Worm (Caenorhabditis elegans) whole organism, L1 larva: ENCODE data around the gene dcar-1.

Experiments
- C04F5.9 ChIP-seq: sonication (generic microtip); optimal IDR thresholded peaks from 2 replicates; lab custom pipeline; 2016; ENCODE audit warnings: missing genetic modification characterization, missing compliant biosample characterization
- C16A3.4 ChIP-seq: fragments of 150-350 bp; optimal IDR thresholded peaks from 2 replicates; lab custom pipeline; 2014; ENCODE audit warnings: missing biosample characterization, missing genetic modification characterization
- C34B4.2 ChIP-seq: sonication (generic microtip); optimal IDR thresholded peaks from 2 replicates; lab custom pipeline; 2017; ENCODE audit warnings: mild to moderate bottlenecking, missing genetic modification characterization, missing compliant biosample characterization
- Y116A8C.19 ChIP-seq: sonication (generic microtip); optimal IDR thresholded peaks from 2 replicates; lab custom pipeline; 2016; ENCODE audit warnings: missing compliant biosample characterization, missing genetic modification characterization, borderline replicate concordance
- ama-1 ChIP-seq: fragments of 150-350 bp; optimal IDR thresholded peaks from 2 replicates; lab custom pipeline; 2014
- blmp-1 ChIP-seq: fragments of 150-350 bp; optimal IDR thresholded peaks from 2 replicates; lab custom pipeline; 2014; ENCODE audit warnings: missing biosample characterization, missing genetic modification characterization
- ceh-63 ChIP-seq: fragments of 200-800 bp; sonication (Bioruptor generic); optimal IDR thresholded peaks from 2 replicates; lab custom pipeline; 2018; ENCODE audit warnings: mild to moderate bottlenecking, missing genetic modification characterization, missing compliant biosample characterization
- ceh-8 ChIP-seq: fragments of 200-800 bp; sonication (Bioruptor generic); optimal IDR thresholded peaks from 2 replicates; lab custom pipeline; 2018; ENCODE audit warnings: mild to moderate bottlenecking, missing genetic modification characterization, moderate library complexity, missing compliant biosample characterization
- ceh-82 ChIP-seq, 3 experiments: fragments of 150-350 bp in 1 of 3; sonication (generic microtip) in 2 of 3; optimal IDR thresholded peaks; 2 replicates each; lab custom pipeline; 2014 to 2017; ENCODE audit warnings: missing biosample characterization in 3 of 3, missing genetic modification characterization in 3 of 3
- ceh-88 ChIP-seq: fragments of 200-800 bp; sonication (Bioruptor generic); IDR thresholded peaks from 2 replicates; pipeline ENCODE4 v1.3.6; 2022; ENCODE audit warnings: missing genetic modification characterization, missing compliant biosample characterization
- ces-1 ChIP-seq: fragments of 150-350 bp; optimal IDR thresholded peaks from 2 replicates; lab custom pipeline; 2014; ENCODE audit warnings: missing biosample characterization, missing genetic modification reagents, missing genetic modification characterization
- dpl-1 ChIP-seq, 3 experiments: fragments of 150-350 bp in 2 of 3; sonication (generic microtip) in 1 of 3; optimal IDR thresholded peaks; 2 replicates each; lab custom pipeline; 2014 to 2017; ENCODE audit warnings: missing biosample characterization in 3 of 3, missing genetic modification characterization in 3 of 3, missing genetic modification reagents in 3 of 3
- efl-1 ChIP-seq, 4 experiments: fragments of 150-350 bp; optimal IDR thresholded peaks in 3 of 4; peaks in 1 of 4; 1 replicate in 1 of 4; 2 replicates in 3 of 4; lab custom pipeline; 2014; ENCODE audit warnings: missing biosample characterization in 2 of 4, missing genetic modification characterization in 2 of 4, missing genetic modification reagents in 2 of 4
- egl-13 ChIP-seq: sonication (generic microtip); optimal IDR thresholded peaks from 2 replicates; lab custom pipeline; 2016; ENCODE audit warnings: missing genotype, missing genetic modification reagents, missing genetic modification characterization, missing compliant biosample characterization
- egl-27 ChIP-seq, 2 experiments: fragments of 150-350 bp in 1 of 2; sonication (generic microtip); optimal IDR thresholded peaks; 3 replicates each; lab custom pipeline; 2017 to 2018; ENCODE audit warnings: missing biosample characterization in 2 of 2, missing genetic modification characterization in 2 of 2, missing genetic modification reagents in 2 of 2
- fkh-10 ChIP-seq: sonication (generic microtip); optimal IDR thresholded peaks from 2 replicates; lab custom pipeline; 2017; ENCODE audit warnings: missing biosample characterization, missing genetic modification reagents, missing genetic modification characterization
- fkh-8 ChIP-seq: sonication (generic microtip); optimal IDR thresholded peaks from 2 replicates; lab custom pipeline; 2016; ENCODE audit warnings: mild to moderate bottlenecking, missing genetic modification characterization, missing compliant biosample characterization
- fos-1 ChIP-seq: fragments of 150-350 bp; optimal IDR thresholded peaks from 2 replicates; lab custom pipeline; 2014; ENCODE audit warnings: missing biosample characterization, missing genetic modification characterization
- grh-1 ChIP-seq: fragments of 200-800 bp; sonication (Bioruptor generic); IDR thresholded peaks from 2 replicates; pipeline ENCODE4 v1.3.6; 2022; ENCODE audit warnings: missing genetic modification reagents, missing genetic modification characterization, missing compliant biosample characterization
- hlh-17 ChIP-seq: fragments of 200-800 bp; sonication (Bioruptor generic); optimal IDR thresholded peaks from 2 replicates; lab custom pipeline; 2018; ENCODE audit warnings: missing genetic modification characterization, mild to moderate bottlenecking, missing compliant biosample characterization, moderate library complexity, borderline replicate concordance
- hlh-4 ChIP-seq: sonication (generic microtip); optimal IDR thresholded peaks from 2 replicates; lab custom pipeline; 2016; ENCODE audit warnings: mild to moderate bottlenecking, missing genetic modification characterization, missing compliant biosample characterization
- hpl-2 ChIP-seq: fragments of 150-350 bp; optimal IDR thresholded peaks from 2 replicates; lab custom pipeline; 2014; ENCODE audit warnings: missing biosample characterization, missing genetic modification reagents, missing genetic modification characterization
- isw-1 ChIP-seq: fragments of 200-800 bp; sonication (Bioruptor generic); IDR thresholded peaks from 2 replicates; pipeline ENCODE4 v1.3.6; 2022; ENCODE audit warnings: missing genetic modification characterization, missing compliant biosample characterization
- lin-13 ChIP-seq: fragments of 150-350 bp; optimal IDR thresholded peaks from 2 replicates; lab custom pipeline; 2014; ENCODE audit warnings: missing biosample characterization, missing genetic modification reagents, missing genetic modification characterization
- lin-14 ChIP-seq: fragments of 200-800 bp; sonication (Bioruptor generic); optimal IDR thresholded peaks from 2 replicates; lab custom pipeline; 2018; ENCODE audit warnings: mild to moderate bottlenecking, missing genetic modification characterization, moderate library complexity, missing compliant biosample characterization
- lin-39 ChIP-seq: fragments of 150-350 bp; optimal IDR thresholded peaks from 2 replicates; lab custom pipeline; 2014; ENCODE audit warnings: missing biosample characterization, missing genetic modification reagents, missing genetic modification characterization
- lir-3 ChIP-seq: sonication (generic microtip); optimal IDR thresholded peaks from 2 replicates; lab custom pipeline; 2016; ENCODE audit warnings: mild to moderate bottlenecking, missing genetic modification characterization, moderate library complexity, missing compliant biosample characterization; ENCODE audit not compliant: poor library complexity
- mdl-1 ChIP-seq, 2 experiments: fragments of 150-350 bp; optimal IDR thresholded peaks; 2 replicates each; lab custom pipeline; 2014 to 2017; ENCODE audit warnings: missing biosample characterization in 2 of 2, missing genetic modification characterization in 2 of 2, inconsistent platforms in 1 of 2
- mep-1 ChIP-seq: fragments of 150-350 bp; optimal IDR thresholded peaks from 2 replicates; lab custom pipeline; 2014; ENCODE audit warnings: missing biosample characterization, missing genetic modification characterization
- nhr-19 ChIP-seq: fragments of 200-800 bp; sonication (Bioruptor generic); conservative IDR thresholded peaks from 2 replicates; pipeline ENCODE4 v1.3.6; 2022; ENCODE audit warnings: missing genetic modification characterization, missing compliant biosample characterization
- nhr-28 ChIP-seq: fragments of 150-350 bp; optimal IDR thresholded peaks from 2 replicates; lab custom pipeline; 2014; ENCODE audit warnings: missing biosample characterization, missing genetic modification characterization
- nhr-47 ChIP-seq: sonication (generic microtip); optimal IDR thresholded peaks from 2 replicates; lab custom pipeline; 2016; ENCODE audit warnings: mild to moderate bottlenecking, missing genetic modification characterization, moderate library complexity, missing compliant biosample characterization
- nhr-71 ChIP-seq: sonication (generic microtip); optimal IDR thresholded peaks from 2 replicates; lab custom pipeline; 2016; ENCODE audit warnings: mild to moderate bottlenecking, missing genetic modification characterization, moderate library complexity, missing compliant biosample characterization
- nhr-84 ChIP-seq: sonication (generic microtip); optimal IDR thresholded peaks from 2 replicates; lab custom pipeline; 2017; ENCODE audit warnings: missing biosample characterization, missing genetic modification characterization
- pag-3 ChIP-seq: sonication (generic microtip); optimal IDR thresholded peaks from 2 replicates; lab custom pipeline; 2017; ENCODE audit warnings: missing genetic modification characterization, mild to moderate bottlenecking, missing compliant biosample characterization, antibody characterized with exemption, borderline replicate concordance; ENCODE audit not compliant: insufficient read depth
- pqm-1 ChIP-seq: sonication (generic microtip); optimal IDR thresholded peaks from 3 replicates; lab custom pipeline; 2017; ENCODE audit warnings: missing biosample characterization, missing genetic modification characterization
- rnt-1 ChIP-seq: sonication (generic microtip); optimal IDR thresholded peaks from 2 replicates; lab custom pipeline; 2016; ENCODE audit warnings: mild to moderate bottlenecking, missing genetic modification characterization, moderate library complexity, missing compliant biosample characterization
- skn-1 ChIP-seq: fragments of 150-350 bp; optimal IDR thresholded peaks from 2 replicates; lab custom pipeline; 2014; ENCODE audit warnings: missing biosample characterization, missing genetic modification characterization
- snpc-4 ChIP-seq: fragments of 150-350 bp; optimal IDR thresholded peaks from 2 replicates; lab custom pipeline; 2014; ENCODE audit warnings: missing biosample characterization, missing genetic modification characterization
- sptf-1 ChIP-seq: fragments of 150-350 bp; optimal IDR thresholded peaks from 2 replicates; lab custom pipeline; 2014; ENCODE audit warnings: missing biosample characterization, missing genetic modification characterization
- swsn-7 ChIP-seq: sonication (generic microtip); optimal IDR thresholded peaks from 2 replicates; lab custom pipeline; 2016; ENCODE audit warnings: missing genetic modification characterization, missing compliant biosample characterization
- tbx-2 ChIP-seq: sonication (generic microtip); optimal IDR thresholded peaks from 2 replicates; lab custom pipeline; 2016; ENCODE audit warnings: missing genetic modification characterization, missing compliant biosample characterization
- unc-130 ChIP-seq: fragments of 150-350 bp; optimal IDR thresholded peaks from 2 replicates; lab custom pipeline; 2017; ENCODE audit warnings: missing biosample characterization, missing genetic modification characterization, inconsistent platforms
- unc-62 ChIP-seq: fragments of 150-350 bp; optimal IDR thresholded peaks from 2 replicates; lab custom pipeline; 2014; ENCODE audit warnings: missing biosample characterization, missing genetic modification reagents, missing genetic modification characterization
- unc-86 ChIP-seq: sonication (generic microtip); optimal IDR thresholded peaks from 2 replicates; lab custom pipeline; 2016; ENCODE audit warnings: missing genetic modification characterization, missing compliant biosample characterization
- unc-98 ChIP-seq: fragments of 200-800 bp; sonication (Bioruptor generic); IDR thresholded peaks from 2 replicates; pipeline ENCODE4 v1.3.6; 2022; ENCODE audit warnings: missing genetic modification characterization, missing compliant biosample characterization
- vab-15 ChIP-seq: sonication (generic microtip); optimal IDR thresholded peaks from 2 replicates; lab custom pipeline; 2017; ENCODE audit warnings: missing genotype, mild to moderate bottlenecking, missing genetic modification characterization, missing compliant biosample characterization
- xbp-1 ChIP-seq: sonication (generic microtip); optimal IDR thresholded peaks from 2 replicates; lab custom pipeline; 2016; ENCODE audit warnings: missing genetic modification characterization, missing compliant biosample characterization
- zag-1 ChIP-seq: fragments of 150-350 bp; optimal IDR thresholded peaks from 2 replicates; lab custom pipeline; 2014; ENCODE audit warnings: missing biosample characterization, missing genetic modification characterization
- ztf-4 ChIP-seq: fragments of 150-350 bp; optimal IDR thresholded peaks from 2 replicates; lab custom pipeline; 2014; ENCODE audit warnings: missing biosample characterization, missing genetic modification characterization

dcar-1 gene

DNA sequence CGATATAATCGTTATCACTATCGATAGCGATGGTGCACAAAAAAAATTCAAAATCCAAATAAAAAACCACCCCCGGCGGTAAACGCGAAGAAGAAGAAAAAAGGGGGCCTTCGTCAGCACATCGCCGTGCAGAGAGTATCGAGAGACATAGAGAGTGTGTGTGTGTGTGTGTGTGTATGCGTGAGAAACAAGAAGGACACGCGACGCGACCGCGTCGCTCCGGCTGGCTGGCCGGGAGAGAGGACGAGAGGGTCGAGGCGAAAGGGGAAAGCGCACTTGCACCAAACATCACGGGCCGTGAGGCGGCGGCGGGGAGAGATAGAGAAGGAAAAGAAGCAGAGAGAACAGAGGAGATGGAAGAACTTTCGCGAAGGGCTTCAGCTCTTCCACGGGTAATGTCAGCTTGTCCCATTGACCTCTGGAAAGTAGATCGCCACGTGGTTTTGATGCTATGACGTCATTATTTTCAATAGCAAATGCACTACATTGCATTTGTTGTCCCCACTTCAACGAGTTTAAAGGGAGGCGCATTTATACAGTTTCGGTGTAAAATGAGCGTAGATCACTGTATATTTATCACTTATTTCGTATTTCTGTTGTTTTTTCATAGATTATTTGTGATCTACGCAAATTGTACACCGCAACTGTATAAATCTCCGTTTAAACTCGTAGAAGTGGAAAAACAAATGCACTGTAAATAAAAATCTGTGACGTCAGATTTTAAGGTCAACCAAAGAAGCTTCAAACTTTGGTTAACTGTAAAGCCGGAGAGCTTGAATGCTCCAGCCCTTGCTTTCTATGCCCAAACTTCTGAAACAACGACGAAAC lies 41.3 kb downstream of the dcar-1 start, which contains the start of gene Y59A8B.24 (continued):
- no peak for TF ChIP-seq pag-3
- peak; percentile 93 for TF ChIP-seq tbx-2 (tag; lab: Kevin White, UChicago)
- TF ChIP-seq hlh-4, result no peak
- peak; percentile 74 for TF ChIP-seq C04F5.9 (tag; lab: Kevin White, UChicago)
- TF ChIP-seq nhr-84 (tag; lab: Kevin White, UChicago), result no peak
- TF ChIP-seq snpc-4 (tag; lab: Kevin White, UChicago), result peak; percentile 78
- no peak for TF ChIP-seq hlh-17 (GFP tag; lab: Kevin White, UChicago)
- TF ChIP-seq isw-1, result peak; percentile 93
- peak; percentile 73 to 80 (median 76) for TF ChIP-seq dpl-1 (GFP tag; optimal IDR thresholded peaks at IDR 0.05; lab: Kevin White, UChicago)
- TF ChIP-seq egl-27 (tag; optimal IDR thresholded peaks at IDR 0.05; lab: Kevin White, UChicago), result peak; percentile 2 to 41
- peak; percentile 86 for TF ChIP-seq xbp-1
- no peak for TF ChIP-seq ceh-63
- peak in 1 of 2 experiments; percentile 91 for TF ChIP-seq mdl-1 (tag; optimal IDR thresholded peaks at IDR 0.05; lab: Kevin White, UChicago)
- TF ChIP-seq unc-86 (tag; lab: Kevin White, UChicago), result peak; percentile 96
- peak; percentile 15 for TF ChIP-seq Y116A8C.19 (tag; lab: Kevin White, UChicago)
- TF ChIP-seq unc-62 (GFP tag; lab: Kevin White, UChicago), result no peak
- peak; percentile 63; the same call in 1 of the 2 replicates for TF ChIP-seq grh-1 (GFP tag; lab: Robert Waterston, UW)
- TF ChIP-seq lin-13 (GFP tag; lab: Kevin White, UChicago), result peak; percentile 98
- peak; percentile 95 for TF ChIP-seq nhr-47 (tag; lab: Kevin White, UChicago)
- peak; percentile 94 for TF ChIP-seq unc-98 (GFP tag; lab: Robert Waterston, UW)
- TF ChIP-seq rnt-1, result peak; percentile 95
- TF ChIP-seq fos-1 (tag; lab: Kevin White, UChicago), result peak; percentile 84
- peak; percentile 81 for TF ChIP-seq ztf-4 (tag; lab: Kevin White, UChicago)
- peak; percentile 46 for TF ChIP-seq ama-1 (lab: Kevin White, UChicago)
- TF ChIP-seq swsn-7 (tag; lab: Kevin White, UChicago), result peak; percentile 92
- peak; percentile 89 for TF ChIP-seq fkh-10 (GFP tag; lab: Kevin White, UChicago)
- peak; percentile 32 for TF ChIP-seq vab-15 (tag; lab: Kevin White, UChicago)
- no peak for TF ChIP-seq C34B4.2
- TF ChIP-seq mep-1, result peak; percentile 86
- no peak for TF ChIP-seq sptf-1 (tag; lab: Kevin White, UChicago)
- TF ChIP-seq ceh-82 (tag; optimal IDR thresholded peaks at IDR 0.05; lab: Kevin White, UChicago), result peak; percentile 78 to 98 (median 94)
- peak; percentile 89 for TF ChIP-seq nhr-19 (GFP tag; lab: Robert Waterston, UW)
- TF ChIP-seq efl-1 (optimal IDR thresholded peaks at IDR 0.05; lab: Kevin White, UChicago), result peak; percentile 85 to 90
- peak; percentile 68 to 96 for TF ChIP-seq efl-1 (GFP tag; optimal IDR thresholded peaks at IDR 0.05 in 1 of 2; lab: Kevin White, UChicago)
- TF ChIP-seq pqm-1, result no peak
- peak; percentile 97 for TF ChIP-seq fkh-8 (tag; lab: Kevin White, UChicago)
- no peak for TF ChIP-seq lin-39
- TF ChIP-seq ceh-8, result peak; percentile 92
- peak; percentile 68 for TF ChIP-seq unc-130 (tag; lab: Kevin White, UChicago)
- peak; percentile 98 for TF ChIP-seq nhr-71 (tag; lab: Kevin White, UChicago)
- no peak for TF ChIP-seq ces-1
- TF ChIP-seq C16A3.4 (tag; lab: Kevin White, UChicago), result peak; percentile 94
- peak; percentile 88 for TF ChIP-seq egl-13
- peak; percentile 81 for TF ChIP-seq blmp-1 (tag; lab: Kevin White, UChicago)
- TF ChIP-seq lir-3, result peak; percentile 93
- peak; percentile 66 for TF ChIP-seq zag-1 (tag; lab: Kevin White, UChicago)
- no peak for TF ChIP-seq nhr-28 (tag; lab: Kevin White, UChicago)
- peak; percentile 51 for TF ChIP-seq hpl-2
- TF ChIP-seq ceh-88 (GFP tag; lab: Robert Waterston, UW), result peak; percentile 65
- peak; percentile 95 for TF ChIP-seq skn-1 (tag; lab: Kevin White, UChicago)
- peak; percentile 97 for TF ChIP-seq lin-14 (GFP tag; lab: Kevin White, UChicago)
